Worm (Caenorhabditis elegans) whole organism, midembryonic: ENCODE measurements around the gene lir-3.

Experiments used
- T22C8.4 ChIP-seq: fragments of 200-800 bp; sonication (Bioruptor generic); IDR thresholded peaks from 2 replicates; pipeline ENCODE4 v1.3.6; 2022; ENCODE audit warnings: missing genetic modification characterization, missing compliant biosample characterization
- flt-1 ChIP-seq: fragments of 200-800 bp; sonication (Bioruptor generic); IDR thresholded peaks from 2 replicates; pipeline ENCODE4 v1.3.6; 2022; ENCODE audit warnings: missing genetic modification characterization, missing compliant biosample characterization
- klf-2 ChIP-seq: fragments of 200-800 bp; sonication (Bioruptor generic); conservative IDR thresholded peaks from 2 replicates; pipeline ENCODE4 v1.3.6; 2022; ENCODE audit warnings: missing genetic modification reagents, missing genetic modification characterization, missing compliant biosample characterization
- med-1 ChIP-seq: sonication (generic microtip); optimal IDR thresholded peaks from 2 replicates; lab custom pipeline; 2017; ENCODE audit warnings: missing genetic modification characterization, mild to moderate bottlenecking, missing compliant biosample characterization, antibody characterized with exemption, missing genetic modification reagents; ENCODE audit not compliant: insufficient read depth
- ref-1 ChIP-seq: fragments of 200-800 bp; sonication (Bioruptor generic); conservative IDR thresholded peaks from 2 replicates; pipeline ENCODE4 v1.3.6; 2022; ENCODE audit warnings: missing genetic modification reagents, missing genetic modification characterization, missing compliant biosample characterization
- tab-1 ChIP-seq: fragments of 200-800 bp; sonication (Bioruptor generic); IDR thresholded peaks from 2 replicates; pipeline ENCODE4 v1.3.6; 2022; ENCODE audit warnings: missing genetic modification characterization, missing compliant biosample characterization
- ztf-29 ChIP-seq: fragments of 200-800 bp; sonication (Bioruptor generic); IDR thresholded peaks from 2 replicates; pipeline ENCODE4 v1.3.6; 2022; ENCODE audit warnings: missing genetic modification reagents, missing genetic modification characterization, missing compliant biosample characterization

- TF ChIP-seq ref-1 (GFP tag; lab: Robert Waterston, UW) = no peak
- no peak for TF ChIP-seq ztf-29 (GFP tag; lab: Robert Waterston, UW)
- TF ChIP-seq med-1 = no peak
- no peak for TF ChIP-seq klf-2 (GFP tag; lab: Robert Waterston, UW)
- TF ChIP-seq flt-1 (GFP tag; lab: Robert Waterston, UW) = no peak
- no peak for TF ChIP-seq tab-1 (GFP tag; lab: Robert Waterston, UW)
- no peak for TF ChIP-seq T22C8.4 (GFP tag; lab: Robert Waterston, UW)
Observed at ce11 chrII:11167039-11167438, 17.6 kb downstream of the lir-3 start.
